Worm (Caenorhabditis elegans): ENCODE data around the gene mlt-8.

ce11 chrII:551245-551904 is 20.5 kb downstream of the mlt-8 start, which contains the start of gene lips-7:
- TF ChIP-seq W03F9.2 (tag; optimal IDR thresholded peaks at IDR 0.05) (no peak), dao-5 (tag; optimal IDR thresholded peaks at IDR 0.05) (no peak), him-1 (tag; optimal IDR thresholded peaks at IDR 0.05) (no peak)

Measured in whole organism, L4/young adult.